Fruit fly (Drosophila melanogaster) whole organism, embryonic: ENCODE results near the gene Nep7.

Experiments
- BEAF-32 ChIP-seq: fragments of 200-800 bp; sonication (Bioruptor generic); optimal IDR thresholded peaks from 3 replicates; lab custom pipeline; 2017; ENCODE audit warnings: missing biosample characterization, missing genetic modification characterization, mild to moderate bottlenecking, moderate library complexity, missing genetic modification reagents
- BtbVII ChIP-seq: fragments of 200-800 bp; sonication (Bioruptor generic); optimal IDR thresholded peaks from 3 replicates; lab custom pipeline; 2017; ENCODE audit warnings: missing biosample characterization, mild to moderate bottlenecking, missing genetic modification characterization
- CG10209 ChIP-seq: fragments of 200-800 bp; sonication (Bioruptor generic); optimal IDR thresholded peaks from 3 replicates; lab custom pipeline; 2017; ENCODE audit warnings: missing biosample characterization, mild to moderate bottlenecking, missing genetic modification characterization, missing genetic modification reagents
- CG12236 ChIP-seq: fragments of 200-800 bp; sonication (Bioruptor generic); optimal IDR thresholded peaks from 2 replicates; lab custom pipeline; 2016; ENCODE audit warnings: missing biosample characterization, missing genetic modification characterization
- CG14441 ChIP-seq: fragments of 200-800 bp; sonication (Bioruptor generic); IDR thresholded peaks from 2 replicates; pipeline ENCODE4 v1.3.6; 2022; ENCODE audit warnings: missing biosample characterization, missing genetic modification characterization
- CG1603 ChIP-seq: fragments of 200-800 bp; sonication (Bioruptor generic); optimal IDR thresholded peaks from 2 replicates; lab custom pipeline; 2019; ENCODE audit warnings: missing biosample characterization, mild to moderate bottlenecking, missing genetic modification characterization, moderate library complexity
- CG17361 ChIP-seq: fragments of 200-800 bp; sonication (Bioruptor generic); IDR thresholded peaks from 3 replicates; pipeline ENCODE4 v1.3.6; 2022; ENCODE audit warnings: missing biosample characterization, missing genetic modification characterization
- CG2129 ChIP-seq: fragments of 200-800 bp; sonication (Bioruptor generic); IDR thresholded peaks from 2 replicates; pipeline ENCODE4 v1.3.6; 2022; ENCODE audit warnings: missing biosample characterization, missing genetic modification characterization; ENCODE audit not compliant: partially characterized antibody
- CG2199 ChIP-seq: fragments of 200-800 bp; sonication (Bioruptor generic); IDR thresholded peaks from 3 replicates; pipeline ENCODE4 v1.3.6; 2022; ENCODE audit warnings: missing biosample characterization, missing genetic modification characterization
- CG2875 ChIP-seq: fragments of 200-800 bp; sonication (Bioruptor generic); optimal IDR thresholded peaks from 2 replicates; lab custom pipeline; 2017; ENCODE audit warnings: missing biosample characterization, mild to moderate bottlenecking, missing genetic modification characterization, missing genetic modification reagents
- CG2889 ChIP-seq: fragments of 200-800 bp; sonication (Bioruptor generic); IDR thresholded peaks from 3 replicates; pipeline ENCODE4 v1.3.6; 2022; ENCODE audit warnings: missing biosample characterization, missing genetic modification characterization
- CG32532 ChIP-seq: fragments of 200-800 bp; sonication (Bioruptor generic); IDR thresholded peaks from 2 replicates; pipeline ENCODE4 v1.3.6; 2022; ENCODE audit warnings: missing biosample characterization, missing genetic modification characterization
- CG3995 ChIP-seq: fragments of 200-800 bp; sonication (Bioruptor generic); optimal IDR thresholded peaks from 3 replicates; lab custom pipeline; 2016; ENCODE audit warnings: missing biosample characterization, missing genetic modification characterization
- CG6175 ChIP-seq: fragments of 200-800 bp; sonication (Bioruptor generic); IDR thresholded peaks from 3 replicates; pipeline ENCODE4 v1.3.6; 2022; ENCODE audit warnings: missing biosample characterization, missing genetic modification characterization
- CG6272 ChIP-seq: fragments of 200-800 bp; sonication (Bioruptor generic); IDR thresholded peaks from 2 replicates; pipeline ENCODE4 v1.3.6; 2022; ENCODE audit warnings: missing biosample characterization, missing genetic modification characterization
- CG7839 ChIP-seq: fragments of 200-800 bp; sonication (Bioruptor generic); optimal IDR thresholded peaks from 3 replicates; lab custom pipeline; 2018; ENCODE audit warnings: missing biosample characterization, mild to moderate bottlenecking, missing genetic modification characterization, moderate library complexity
- CG7987 ChIP-seq: fragments of 200-800 bp; sonication (Bioruptor generic); optimal IDR thresholded peaks from 2 replicates; lab custom pipeline; 2018; ENCODE audit warnings: missing biosample characterization, mild to moderate bottlenecking, missing genetic modification characterization, moderate library complexity
- CG8089 ChIP-seq: fragments of 200-800 bp; sonication (Bioruptor generic); optimal IDR thresholded peaks from 3 replicates; lab custom pipeline; 2016; ENCODE audit warnings: missing biosample characterization, missing genetic modification characterization
- CG8281 ChIP-seq: fragments of 200-800 bp; sonication (Bioruptor generic); optimal IDR thresholded peaks from 2 replicates; lab custom pipeline; 2018; ENCODE audit warnings: missing biosample characterization, mild to moderate bottlenecking, missing genetic modification characterization, moderate library complexity
- CG9932 ChIP-seq: fragments of 200-800 bp; sonication (Bioruptor generic); IDR thresholded peaks from 2 replicates; pipeline ENCODE4 v1.3.6; 2022; ENCODE audit warnings: missing biosample characterization, missing genetic modification characterization
- Camta ChIP-seq: fragments of 200-800 bp; sonication (Bioruptor generic); optimal IDR thresholded peaks from 2 replicates; lab custom pipeline; 2016; ENCODE audit warnings: missing biosample characterization, missing genetic modification characterization
- Chrac-16 ChIP-seq: fragments of 200-800 bp; sonication (Bioruptor generic); optimal IDR thresholded peaks from 3 replicates; lab custom pipeline; 2016; ENCODE audit warnings: missing biosample characterization, missing genetic modification characterization
- ERR ChIP-seq: fragments of 200-800 bp; sonication (Bioruptor generic); optimal IDR thresholded peaks from 2 replicates; lab custom pipeline; 2016; ENCODE audit warnings: missing biosample characterization, missing genetic modification characterization
- Lhr ChIP-seq: fragments of 200-800 bp; sonication (Bioruptor generic); optimal IDR thresholded peaks from 3 replicates; lab custom pipeline; 2017; ENCODE audit warnings: mild to moderate bottlenecking, missing biosample characterization, missing genetic modification reagents, missing genetic modification characterization
- Side ChIP-seq: fragments of 200-800 bp; sonication (Bioruptor generic); optimal IDR thresholded peaks from 2 replicates; lab custom pipeline; 2016; ENCODE audit warnings: missing biosample characterization, missing genetic modification characterization
- Stat92E ChIP-seq, 3 experiments: fragments of >200 bp in 2 of 3; fragments of 200-800 bp in 1 of 3; sonication (Bioruptor generic) in 1 of 3; optimal IDR thresholded peaks; 2 replicates each; lab custom pipeline; 2017 to 2019; ENCODE audit warnings: missing biosample characterization in 3 of 3, missing genetic modification characterization in 3 of 3, mild to moderate bottlenecking in 1 of 3, moderate library complexity in 1 of 3
- al ChIP-seq: fragments of 200-800 bp; sonication (Bioruptor generic); IDR thresholded peaks from 2 replicates; pipeline ENCODE4 v1.3.6; 2022; ENCODE audit warnings: missing biosample characterization, missing genetic modification characterization
- ase ChIP-seq: fragments of 200-800 bp; sonication (Bioruptor generic); IDR thresholded peaks from 3 replicates; pipeline ENCODE4 v1.3.6; 2022; ENCODE audit warnings: missing biosample characterization, missing genetic modification characterization
- dimm ChIP-seq: fragments of 200-800 bp; sonication (Bioruptor generic); IDR thresholded peaks from 2 replicates; pipeline ENCODE4 v1.3.6; 2022; ENCODE audit warnings: missing biosample characterization, missing genetic modification characterization
- dpn ChIP-seq, 2 experiments: fragments of 200-800 bp; sonication (Bioruptor generic); optimal IDR thresholded peaks; 3 replicates each; lab custom pipeline; 2016; ENCODE audit warnings: missing biosample characterization in 2 of 2, missing genetic modification characterization in 2 of 2
- esg ChIP-seq: fragments of 200-800 bp; sonication (Bioruptor generic); conservative IDR thresholded peaks from 2 replicates; pipeline ENCODE4 v1.3.6; 2022; ENCODE audit warnings: missing biosample characterization, missing genetic modification characterization
- fd3F ChIP-seq: fragments of 200-800 bp; sonication (Bioruptor generic); optimal IDR thresholded peaks from 2 replicates; lab custom pipeline; 2018; ENCODE audit warnings: missing biosample characterization, mild to moderate bottlenecking, missing genetic modification characterization, moderate library complexity
- grau ChIP-seq: fragments of 200-800 bp; optimal IDR thresholded peaks from 3 replicates; lab custom pipeline; 2019; ENCODE audit warnings: missing biosample characterization, mild to moderate bottlenecking, missing genetic modification characterization, moderate library complexity
- kay ChIP-seq: fragments of 200-800 bp; sonication (Bioruptor generic); optimal IDR thresholded peaks from 2 replicates; lab custom pipeline; 2016; ENCODE audit warnings: missing biosample characterization, missing genetic modification characterization
- ken ChIP-seq: fragments of 200-800 bp; sonication (Bioruptor generic); IDR thresholded peaks from 3 replicates; pipeline ENCODE4 v1.3.6; 2022; ENCODE audit warnings: missing biosample characterization, missing genetic modification characterization
- lilli ChIP-seq: fragments of 200-800 bp; sonication (Bioruptor generic); optimal IDR thresholded peaks from 3 replicates; lab custom pipeline; 2016; ENCODE audit warnings: missing biosample characterization, missing genetic modification characterization
- lmd ChIP-seq: fragments of 200-800 bp; sonication (Bioruptor generic); IDR thresholded peaks from 2 replicates; pipeline ENCODE4 v1.3.6; 2022; ENCODE audit warnings: missing biosample characterization, missing genetic modification characterization
- mam ChIP-seq: fragments of 200-800 bp; sonication (Bioruptor generic); optimal IDR thresholded peaks from 3 replicates; lab custom pipeline; 2016; ENCODE audit warnings: missing biosample characterization, missing genetic modification characterization
- nau ChIP-seq: fragments of 200-800 bp; sonication (Bioruptor generic); optimal IDR thresholded peaks from 3 replicates; lab custom pipeline; 2017; ENCODE audit warnings: missing biosample characterization, mild to moderate bottlenecking, missing genetic modification characterization, missing genetic modification reagents
- prd ChIP-seq, 3 experiments: fragments of >200 bp in 2 of 3; fragments of 200-800 bp in 1 of 3; sonication (Bioruptor generic) in 1 of 3; optimal IDR thresholded peaks in 2 of 3; IDR thresholded peaks in 1 of 3; 2 replicates in 2 of 3; 3 replicates in 1 of 3; pipeline versions ENCODE4 v1.3.6 to Lab custom; 2017 to 2022; ENCODE audit warnings: missing biosample characterization in 1 of 3, missing genetic modification characterization in 1 of 3
- pzg ChIP-seq: fragments of 200-800 bp; sonication (Bioruptor generic); optimal IDR thresholded peaks from 3 replicates; lab custom pipeline; 2018; ENCODE audit warnings: missing biosample characterization, mild to moderate bottlenecking, missing genetic modification characterization, moderate library complexity
- run ChIP-seq: fragments of 200-800 bp; sonication (Bioruptor generic); optimal IDR thresholded peaks from 3 replicates; lab custom pipeline; 2018; ENCODE audit warnings: missing biosample characterization, mild to moderate bottlenecking, missing genetic modification characterization
- slbo ChIP-seq: fragments of 200-800 bp; sonication (Bioruptor generic); IDR thresholded peaks from 2 replicates; pipeline ENCODE4 v1.3.6; 2022; ENCODE audit warnings: missing biosample characterization, missing genetic modification characterization
- slou ChIP-seq: fragments of 200-800 bp; sonication (Bioruptor generic); optimal IDR thresholded peaks from 3 replicates; lab custom pipeline; 2016; ENCODE audit warnings: missing biosample characterization, missing genetic modification characterization
- sna ChIP-seq: fragments of 200-800 bp; sonication (Bioruptor generic); IDR thresholded peaks from 2 replicates; pipeline ENCODE4 v1.3.6; 2022; ENCODE audit warnings: missing biosample characterization, missing genetic modification characterization; ENCODE audit not compliant: partially characterized antibody
- sr ChIP-seq: fragments of 200-800 bp; sonication (Bioruptor generic); IDR thresholded peaks from 3 replicates; pipeline ENCODE4 v1.3.6; 2022; ENCODE audit warnings: missing biosample characterization, missing genetic modification characterization
- sug ChIP-seq: fragments of 200-800 bp; optimal IDR thresholded peaks from 2 replicates; lab custom pipeline; 2019; ENCODE audit warnings: missing biosample characterization, mild to moderate bottlenecking, missing genetic modification characterization, moderate library complexity
- vnd ChIP-seq: fragments of 200-800 bp; sonication (Bioruptor generic); IDR thresholded peaks from 3 replicates; pipeline ENCODE4 v1.3.6; 2022; ENCODE audit warnings: missing biosample characterization, missing genetic modification characterization; ENCODE audit not compliant: partially characterized antibody
- vvl ChIP-seq: fragments of 200-800 bp; sonication (Bioruptor generic); IDR thresholded peaks from 2 replicates; pipeline ENCODE4 v1.3.6; 2022; ENCODE audit warnings: missing biosample characterization, missing genetic modification characterization
- zf30C ChIP-seq: fragments of 200-800 bp; sonication (Bioruptor generic); optimal IDR thresholded peaks from 3 replicates; lab custom pipeline; 2018; ENCODE audit warnings: missing biosample characterization, mild to moderate bottlenecking, missing genetic modification characterization

The Nep7 gene

DNA sequence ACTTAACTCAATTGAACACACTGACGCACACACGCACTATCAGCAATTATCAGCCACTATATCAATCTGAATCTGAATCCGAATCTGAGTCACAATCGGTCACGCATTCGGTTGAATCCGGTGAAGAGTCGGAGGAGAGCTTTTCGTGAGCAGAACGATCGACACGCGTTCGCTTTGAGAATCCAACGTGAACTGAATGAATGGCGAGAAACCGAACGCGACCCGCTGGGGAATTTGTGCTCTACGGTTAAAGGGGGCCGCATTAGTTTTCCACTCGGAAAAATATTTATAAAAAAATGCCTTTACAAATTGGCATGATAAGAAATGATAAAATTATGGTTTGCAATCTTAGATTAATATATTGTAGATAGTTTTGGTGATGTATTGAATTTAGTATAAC lies 33.5 kb downstream of the Nep7 start, which contains the start of gene betaTub97EF (continued):
- TF ChIP-seq BEAF-32 (no peak), kay (GFP tag; lab: Kevin White, UChicago) (peak; percentile 75), CG8089 (no peak), lmd (GFP tag; lab: Robert Waterston, UW) (no peak; the same call in none of the 2 replicates), CG3995 (GFP tag; lab: Kevin White, UChicago) (peak; percentile 79), Chrac-16 (GFP tag; lab: Kevin White, UChicago) (no peak), Camta (no peak), sna (GFP tag; lab: Robert Waterston, UW) (no peak), prd (optimal IDR thresholded peaks at IDR 0.05; lab: Kevin White, UChicago) (no peak), prd (GFP tag; IDR thresholded peaks at IDR 0.05; lab: Robert Waterston, UW) (peak; percentile 13; the same call in 1 of the 3 replicates), fd3F (GFP tag; lab: Kevin White, UChicago) (no peak), CG10209 (GFP tag; lab: Kevin White, UChicago) (no peak), slbo (GFP tag; lab: Robert Waterston, UW) (peak; percentile 77), Stat92E (GFP tag; optimal IDR thresholded peaks at IDR 0.05; lab: Kevin White, UChicago) (no peak), CG6272 (GFP tag; lab: Robert Waterston, UW) (no peak), BtbVII (GFP tag; lab: Kevin White, UChicago) (no peak), ERR (no peak), CG14441 (GFP tag; lab: Robert Waterston, UW) (0 out of 2 replicates have a peak, but pooled peaks have one; percentile 40), dimm (GFP tag; lab: Robert Waterston, UW) (no peak), ken (GFP tag; lab: Robert Waterston, UW) (0 out of 3 replicates have a peak, but pooled peaks have one; percentile 42), al (GFP tag; lab: Robert Waterston, UW) (no peak), CG8281 (no peak), CG7839 (tag; lab: Kevin White, UChicago) (no peak), CG9932 (GFP tag; lab: Robert Waterston, UW) (peak; percentile 49), CG32532 (GFP tag; lab: Robert Waterston, UW) (peak; percentile 35; the same call in 1 of the 2 replicates), lilli (no peak), vnd (GFP tag; lab: Robert Waterston, UW) (no peak), CG2889 (GFP tag; lab: Robert Waterston, UW) (0 out of 3 replicates have a peak, but pooled peaks have one; percentile 8), mam (GFP tag; lab: Kevin White, UChicago) (no peak), pzg (GFP tag; lab: Kevin White, UChicago) (no peak), nau (GFP tag; lab: Kevin White, UChicago) (no peak), zf30C (GFP tag; lab: Kevin White, UChicago) (peak; percentile 5), CG1603 (tag; lab: Kevin White, UChicago) (peak; percentile 6), vvl (GFP tag; lab: Robert Waterston, UW) (peak; percentile 28; the same call in 1 of the 2 replicates), grau (no peak), sr (GFP tag; lab: Robert Waterston, UW) (no peak), CG6175 (GFP tag; lab: Robert Waterston, UW) (peak; percentile 33; the same call in 1 of the 3 replicates), slou (GFP tag; lab: Kevin White, UChicago) (peak; percentile 1), CG12236 (GFP tag; lab: Kevin White, UChicago) (no peak), esg (GFP tag; lab: Robert Waterston, UW) (0 out of 2 replicates have a peak, but pooled peaks have one; percentile 7), Lhr (GFP tag; lab: Kevin White, UChicago) (no peak), CG7987 (peak; percentile 57), Side (no peak), sug (tag; lab: Kevin White, UChicago) (no peak), CG2129 (GFP tag; lab: Robert Waterston, UW) (no peak), dpn (GFP tag; optimal IDR thresholded peaks at IDR 0.05; lab: Kevin White, UChicago) (no peak), run (no peak), ase (GFP tag; lab: Robert Waterston, UW) (0 out of 3 replicates have a peak, but pooled peaks have one; percentile 8), CG17361 (GFP tag; lab: Robert Waterston, UW) (no peak), CG2875 (GFP tag; lab: Kevin White, UChicago) (no peak), CG2199 (no peak)
